Fruit fly (Drosophila melanogaster) whole organism, embryonic: ENCODE results near the gene Tlk.

ENCODE experiments used
- ATbp ChIP-seq: fragments of 200-800 bp; sonication (Bioruptor generic); optimal IDR thresholded peaks from 2 replicates; lab custom pipeline; 2017; ENCODE audit warnings: missing biosample characterization, mild to moderate bottlenecking, missing genetic modification characterization, missing genetic modification reagents
- Antp ChIP-seq: fragments of 200-800 bp; sonication (Bioruptor generic); optimal IDR thresholded peaks from 3 replicates; lab custom pipeline; 2016; ENCODE audit warnings: missing biosample characterization, missing genetic modification characterization
- Atf6 ChIP-seq: fragments of 200-800 bp; sonication (Bioruptor generic); IDR thresholded peaks from 2 replicates; pipeline ENCODE4 v1.3.6; 2022; ENCODE audit warnings: missing biosample characterization, missing genetic modification characterization
- Blimp-1 ChIP-seq: fragments of 200-800 bp; sonication (Bioruptor generic); optimal IDR thresholded peaks from 3 replicates; lab custom pipeline; 2018; ENCODE audit warnings: missing biosample characterization, missing genetic modification characterization, mild to moderate bottlenecking, moderate library complexity, missing genetic modification reagents
- CG10209 ChIP-seq: fragments of 200-800 bp; sonication (Bioruptor generic); optimal IDR thresholded peaks from 3 replicates; lab custom pipeline; 2017; ENCODE audit warnings: missing biosample characterization, mild to moderate bottlenecking, missing genetic modification characterization, missing genetic modification reagents
- CG11696 ChIP-seq: fragments of 200-800 bp; sonication (Bioruptor generic); IDR thresholded peaks from 2 replicates; pipeline ENCODE4 v1.3.6; 2022; ENCODE audit warnings: missing biosample characterization, missing genetic modification characterization
- CG15601 ChIP-seq: fragments of 200-800 bp; sonication (Bioruptor generic); optimal IDR thresholded peaks from 3 replicates; lab custom pipeline; 2019; ENCODE audit warnings: missing biosample characterization, mild to moderate bottlenecking, missing genetic modification characterization, moderate library complexity
- CG1602 ChIP-seq: fragments of 200-800 bp; sonication (Bioruptor generic); optimal IDR thresholded peaks from 3 replicates; lab custom pipeline; 2016; ENCODE audit warnings: missing biosample characterization, missing genetic modification characterization
- CG17802 ChIP-seq: fragments of 200-800 bp; sonication (Bioruptor generic); optimal IDR thresholded peaks from 2 replicates; lab custom pipeline; 2018; ENCODE audit warnings: missing biosample characterization, mild to moderate bottlenecking, missing genetic modification characterization, moderate library complexity
- CG18476 ChIP-seq: fragments of 200-800 bp; sonication (Bioruptor generic); optimal IDR thresholded peaks from 2 replicates; lab custom pipeline; 2016; ENCODE audit warnings: missing biosample characterization, mild to moderate bottlenecking, missing genetic modification characterization
- CG2120 ChIP-seq: fragments of 200-800 bp; sonication (Bioruptor generic); optimal IDR thresholded peaks from 3 replicates; lab custom pipeline; 2016; ENCODE audit warnings: missing biosample characterization, missing genetic modification characterization
- CG3065 ChIP-seq: fragments of 200-800 bp; sonication (Bioruptor generic); optimal IDR thresholded peaks from 2 replicates; lab custom pipeline; 2016; ENCODE audit warnings: missing biosample characterization, missing genetic modification characterization
- CG31224 ChIP-seq: fragments of 200-800 bp; sonication (Bioruptor generic); IDR thresholded peaks from 2 replicates; pipeline ENCODE4 v1.3.6; 2022; ENCODE audit warnings: missing biosample characterization, missing genetic modification characterization
- CG31441 ChIP-seq: fragments of 200-800 bp; sonication (Bioruptor generic); IDR thresholded peaks from 2 replicates; pipeline ENCODE4 v1.3.6; 2022; ENCODE audit warnings: missing biosample characterization, missing genetic modification characterization
- CG32532 ChIP-seq: fragments of 200-800 bp; sonication (Bioruptor generic); IDR thresholded peaks from 2 replicates; pipeline ENCODE4 v1.3.6; 2022; ENCODE audit warnings: missing biosample characterization, missing genetic modification characterization
- CG7271 ChIP-seq: fragments of 200-800 bp; sonication (Bioruptor generic); optimal IDR thresholded peaks from 2 replicates; lab custom pipeline; 2018; ENCODE audit warnings: missing biosample characterization, mild to moderate bottlenecking, missing genetic modification characterization, moderate library complexity
- CG7357 ChIP-seq: fragments of 200-800 bp; sonication (Bioruptor generic); IDR thresholded peaks from 3 replicates; pipeline ENCODE4 v1.3.6; 2022; ENCODE audit warnings: missing biosample characterization, missing genetic modification characterization
- CG7839 ChIP-seq: fragments of 200-800 bp; sonication (Bioruptor generic); optimal IDR thresholded peaks from 3 replicates; lab custom pipeline; 2018; ENCODE audit warnings: missing biosample characterization, mild to moderate bottlenecking, missing genetic modification characterization, moderate library complexity
- CG8281 ChIP-seq: fragments of 200-800 bp; sonication (Bioruptor generic); optimal IDR thresholded peaks from 2 replicates; lab custom pipeline; 2018; ENCODE audit warnings: missing biosample characterization, mild to moderate bottlenecking, missing genetic modification characterization, moderate library complexity
- CG8388 ChIP-seq: fragments of 200-800 bp; sonication (Bioruptor generic); optimal IDR thresholded peaks from 2 replicates; lab custom pipeline; 2019; ENCODE audit warnings: missing biosample characterization, mild to moderate bottlenecking, missing genetic modification characterization, moderate library complexity
- CG8924 ChIP-seq: fragments of 200-800 bp; optimal IDR thresholded peaks from 3 replicates; lab custom pipeline; 2019; ENCODE audit warnings: missing biosample characterization, mild to moderate bottlenecking, missing genetic modification characterization, moderate library complexity
- Dbx ChIP-seq: fragments of 200-800 bp; sonication (Bioruptor generic); IDR thresholded peaks from 3 replicates; pipeline ENCODE4 v1.3.6; 2022; ENCODE audit warnings: missing biosample characterization, missing genetic modification characterization
- Drgx ChIP-seq: fragments of 200-800 bp; sonication (Bioruptor generic); IDR thresholded peaks from 2 replicates; pipeline ENCODE4 v1.3.6; 2022; ENCODE audit warnings: missing biosample characterization, missing genetic modification characterization
- E2f1 ChIP-seq: fragments of 200-800 bp; sonication (Bioruptor generic); IDR thresholded peaks from 2 replicates; pipeline ENCODE4 v1.3.6; 2022; ENCODE audit warnings: missing biosample characterization, missing genetic modification characterization
- Lim3 ChIP-seq: fragments of 200-800 bp; sonication (Bioruptor generic); IDR thresholded peaks from 2 replicates; pipeline ENCODE4 v1.3.6; 2022; ENCODE audit warnings: missing biosample characterization, missing genetic modification characterization
- MBD-R2 ChIP-seq: fragments of 200-800 bp; sonication (Bioruptor generic); IDR thresholded peaks from 2 replicates; pipeline ENCODE4 v1.3.6; 2022; ENCODE audit warnings: missing biosample characterization, missing genetic modification characterization
- Myb ChIP-seq: fragments of 200-800 bp; sonication (Bioruptor generic); optimal IDR thresholded peaks from 2 replicates; lab custom pipeline; 2016; ENCODE audit warnings: missing biosample characterization, missing genetic modification characterization
- Opbp ChIP-seq: fragments of 200-800 bp; sonication (Bioruptor generic); IDR thresholded peaks from 3 replicates; pipeline ENCODE4 v1.3.6; 2022; ENCODE audit warnings: missing biosample characterization, missing genetic modification characterization; ENCODE audit not compliant: partially characterized antibody
- Ravus ChIP-seq: fragments of 200-800 bp; sonication (Bioruptor generic); IDR thresholded peaks from 2 replicates; pipeline ENCODE4 v1.3.6; 2022; ENCODE audit warnings: missing biosample characterization, missing genetic modification characterization
- ash1 ChIP-seq: fragments of 200-800 bp; sonication (Bioruptor generic); optimal IDR thresholded peaks from 2 replicates; lab custom pipeline; 2018; ENCODE audit warnings: missing biosample characterization, mild to moderate bottlenecking, missing genetic modification characterization
- bsh ChIP-seq, 2 experiments: fragments of 200-800 bp; sonication (Bioruptor generic); optimal IDR thresholded peaks; 2 replicates each; lab custom pipeline; 2017 to 2018; ENCODE audit warnings: mild to moderate bottlenecking in 2 of 2, missing biosample characterization in 2 of 2, missing genetic modification characterization in 2 of 2, moderate library complexity in 1 of 2
- chif ChIP-seq, 2 experiments: fragments of 200-800 bp; sonication (Bioruptor generic); optimal IDR thresholded peaks; 3 replicates each; lab custom pipeline; 2016; ENCODE audit warnings: missing biosample characterization in 2 of 2, missing genetic modification characterization in 2 of 2
- crc ChIP-seq: fragments of 200-800 bp; sonication (Bioruptor generic); optimal IDR thresholded peaks from 2 replicates; lab custom pipeline; 2016; ENCODE audit warnings: missing biosample characterization, missing genetic modification characterization
- dm ChIP-seq: fragments of 200-800 bp; sonication (Bioruptor generic); optimal IDR thresholded peaks from 3 replicates; lab custom pipeline; 2016; ENCODE audit warnings: missing biosample characterization, missing genetic modification characterization
- ftz-f1 ChIP-seq: fragments of 200-800 bp; sonication (Bioruptor generic); optimal IDR thresholded peaks from 2 replicates; lab custom pipeline; 2016; ENCODE audit warnings: missing biosample characterization, missing genetic modification characterization
- grau ChIP-seq: fragments of 200-800 bp; optimal IDR thresholded peaks from 3 replicates; lab custom pipeline; 2019; ENCODE audit warnings: missing biosample characterization, mild to moderate bottlenecking, missing genetic modification characterization, moderate library complexity
- hkb ChIP-seq, 2 experiments: fragments of 200-800 bp in 1 of 2; fragments of >200 bp in 1 of 2; sonication (Bioruptor generic) in 1 of 2; IDR thresholded peaks in 1 of 2; optimal IDR thresholded peaks in 1 of 2; 2 replicates each; pipeline versions ENCODE4 v1.3.6 to Lab custom; 2017 to 2022; ENCODE audit warnings: missing biosample characterization in 1 of 2, missing genetic modification characterization in 1 of 2
- pb ChIP-seq: fragments of 200-800 bp; sonication (Bioruptor generic); optimal IDR thresholded peaks from 3 replicates; lab custom pipeline; 2016; ENCODE audit warnings: missing biosample characterization, missing genetic modification characterization
- pfk ChIP-seq: fragments of 200-800 bp; sonication (Bioruptor generic); optimal IDR thresholded peaks from 2 replicates; lab custom pipeline; 2018; ENCODE audit warnings: missing biosample characterization, mild to moderate bottlenecking, missing genetic modification characterization, moderate library complexity
- pita ChIP-seq: fragments of 200-800 bp; sonication (Bioruptor generic); optimal IDR thresholded peaks from 2 replicates; lab custom pipeline; 2017; ENCODE audit warnings: missing biosample characterization, mild to moderate bottlenecking, missing genetic modification characterization
- psq ChIP-seq: fragments of 200-800 bp; sonication (Bioruptor generic); optimal IDR thresholded peaks from 2 replicates; lab custom pipeline; 2017; ENCODE audit warnings: missing biosample characterization, missing genetic modification characterization
- ranshi ChIP-seq: fragments of 200-800 bp; sonication (Bioruptor generic); IDR thresholded peaks from 2 replicates; pipeline ENCODE4 v1.3.6; 2022; ENCODE audit warnings: missing biosample characterization, missing genetic modification characterization
- rib ChIP-seq: fragments of 200-800 bp; sonication (Bioruptor generic); IDR thresholded peaks from 2 replicates; pipeline ENCODE4 v1.3.6; 2022; ENCODE audit warnings: missing biosample characterization, missing genetic modification characterization
- sens ChIP-seq: fragments of 200-800 bp; sonication (Bioruptor generic); peaks from one replicate; lab custom pipeline; 2016; ENCODE audit warnings: missing biosample characterization, missing genetic modification characterization
- sna ChIP-seq: fragments of 200-800 bp; sonication (Bioruptor generic); IDR thresholded peaks from 2 replicates; pipeline ENCODE4 v1.3.6; 2022; ENCODE audit warnings: missing biosample characterization, missing genetic modification characterization; ENCODE audit not compliant: partially characterized antibody
- sug ChIP-seq: fragments of 200-800 bp; optimal IDR thresholded peaks from 2 replicates; lab custom pipeline; 2019; ENCODE audit warnings: missing biosample characterization, mild to moderate bottlenecking, missing genetic modification characterization, moderate library complexity
- twi ChIP-seq: fragments of 200-800 bp; optimal IDR thresholded peaks from 2 replicates; lab custom pipeline; 2019; ENCODE audit warnings: missing biosample characterization, mild to moderate bottlenecking, missing genetic modification characterization, moderate library complexity
- tx ChIP-seq: fragments of 200-800 bp; sonication (Bioruptor generic); optimal IDR thresholded peaks from 2 replicates; lab custom pipeline; 2016; ENCODE audit warnings: missing biosample characterization, missing genetic modification characterization
- zen2 ChIP-seq: fragments of 200-800 bp; sonication (Bioruptor generic); IDR thresholded peaks from 3 replicates; pipeline ENCODE4 v1.3.6; 2022; ENCODE audit warnings: missing biosample characterization, missing genetic modification characterization; ENCODE audit not compliant: partially characterized antibody

The Tlk gene

DNA sequence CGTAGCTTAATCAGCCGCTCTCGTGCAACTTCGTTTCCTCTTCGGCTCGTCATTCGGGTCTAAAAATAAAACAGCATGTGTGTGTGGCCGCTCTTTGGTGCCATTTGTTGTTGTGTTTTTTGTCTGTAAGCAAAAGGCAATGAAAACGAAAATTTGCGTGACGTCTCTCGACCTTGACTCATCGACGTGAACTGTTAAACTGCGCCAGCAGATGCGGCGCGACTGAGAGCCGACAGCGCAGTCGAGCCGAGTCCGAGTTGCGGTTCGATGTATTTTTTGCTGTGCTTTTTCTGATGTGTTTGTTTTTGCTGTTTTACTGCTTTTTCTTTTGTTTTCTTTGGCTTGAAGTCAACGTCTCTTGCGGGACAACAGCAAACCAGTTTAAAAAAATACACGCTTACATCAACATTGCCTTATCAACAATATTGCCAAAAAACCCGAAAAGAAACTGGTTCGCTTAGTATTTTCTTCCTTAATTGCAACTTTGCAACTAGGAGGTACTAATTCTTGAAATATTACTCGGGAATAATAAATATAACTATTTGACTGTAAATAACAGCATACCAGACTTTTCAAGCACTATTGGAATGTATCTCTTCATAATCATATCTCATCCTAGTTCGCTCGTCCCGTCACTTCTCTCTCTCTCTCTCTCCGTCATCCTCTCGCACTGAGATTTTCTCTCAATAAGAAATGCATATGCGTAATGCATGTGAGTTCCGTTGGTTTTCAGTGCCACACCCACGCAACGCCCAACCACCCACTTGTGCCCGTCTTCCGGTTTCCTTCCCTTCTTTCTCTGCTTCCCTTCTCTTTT, 58.5 kb downstream of the Tlk start (continued):
- no peak for TF ChIP-seq CG11696
- TF ChIP-seq ftz-f1 (GFP tag; lab: Kevin White, UChicago), result peak; percentile 96
- TF ChIP-seq ATbp, result no peak
- peak; percentile 43 for TF ChIP-seq sug (tag; lab: Kevin White, UChicago)
- TF ChIP-seq Atf6 (GFP tag; lab: Robert Waterston, UW), result no peak
- TF ChIP-seq CG17802 (tag; lab: Kevin White, UChicago), result no peak
- no peak for TF ChIP-seq CG32532 (GFP tag; lab: Robert Waterston, UW)
- no peak for TF ChIP-seq CG7357
- TF ChIP-seq Drgx (GFP tag; lab: Robert Waterston, UW), result peak; percentile 67
- TF ChIP-seq CG8388 (GFP tag; lab: Kevin White, UChicago), result no peak
- no peak for TF ChIP-seq CG15601 (tag; lab: Kevin White, UChicago)
- TF ChIP-seq pfk (GFP tag; lab: Kevin White, UChicago), result no peak
- no peak for TF ChIP-seq pb
- TF ChIP-seq E2f1 (GFP tag; lab: Robert Waterston, UW), result no peak
- no peak for TF ChIP-seq CG10209 (GFP tag; lab: Kevin White, UChicago)
- no peak for TF ChIP-seq Opbp (GFP tag; lab: Robert Waterston, UW)
- no peak for TF ChIP-seq ash1 (GFP tag; lab: Kevin White, UChicago)
- no peak for TF ChIP-seq MBD-R2
- peak; percentile 27 for TF ChIP-seq psq (GFP tag; lab: Kevin White, UChicago)
- no peak for TF ChIP-seq CG8281 (tag; lab: Kevin White, UChicago)
- TF ChIP-seq sens (GFP tag; lab: Kevin White, UChicago), result peak; percentile 7
- no peak for TF ChIP-seq pita (GFP tag; lab: Kevin White, UChicago)
- TF ChIP-seq Lim3 (GFP tag; lab: Robert Waterston, UW), result no peak
- no peak for TF ChIP-seq Myb (GFP tag; lab: Kevin White, UChicago)
- TF ChIP-seq crc (GFP tag; lab: Kevin White, UChicago), result no peak
- TF ChIP-seq CG7271 (tag; lab: Kevin White, UChicago), result no peak
- TF ChIP-seq CG31441 (GFP tag; lab: Robert Waterston, UW), result no peak
- no peak for TF ChIP-seq tx
- peak; percentile 73 for TF ChIP-seq twi (tag; lab: Kevin White, UChicago)
- 0 out of 2 replicates have a peak, but pooled peaks have one; percentile 28 for TF ChIP-seq sna (GFP tag; lab: Robert Waterston, UW)
- no peak for TF ChIP-seq Antp (GFP tag; lab: Kevin White, UChicago)
- no peak for TF ChIP-seq Ravus
- no peak for TF ChIP-seq ranshi (GFP tag; lab: Robert Waterston, UW)
- no peak for TF ChIP-seq chif (GFP tag; optimal IDR thresholded peaks at IDR 0.05; lab: Kevin White, UChicago)
- no peak for TF ChIP-seq CG18476 (GFP tag; lab: Kevin White, UChicago)
- TF ChIP-seq CG31224 (GFP tag; lab: Robert Waterston, UW), result 0 out of 2 replicates have a peak, but pooled peaks have one; percentile 19
- peak; percentile 97 for TF ChIP-seq Blimp-1 (GFP tag; lab: Kevin White, UChicago)
- TF ChIP-seq CG3065, result no peak
- peak; percentile 41; the same call in 1 of the 3 replicates for TF ChIP-seq zen2
- TF ChIP-seq grau (tag; lab: Kevin White, UChicago), result no peak
- no peak for TF ChIP-seq CG2120 (GFP tag; lab: Kevin White, UChicago)
- TF ChIP-seq Dbx (GFP tag; lab: Robert Waterston, UW), result peak; percentile 10; the same call in 1 of the 3 replicates
- TF ChIP-seq hkb (optimal IDR thresholded peaks at IDR 0.05; lab: Kevin White, UChicago), result no peak
- no peak for TF ChIP-seq hkb (GFP tag; IDR thresholded peaks at IDR 0.05; lab: Robert Waterston, UW)
- peak in 1 of 2 experiments; percentile 59 for TF ChIP-seq bsh (GFP tag; optimal IDR thresholded peaks at IDR 0.05; lab: Kevin White, UChicago)
- TF ChIP-seq dm, result no peak
- TF ChIP-seq CG8924, result peak; percentile 59
- peak; percentile 90; the same call in 1 of the 2 replicates for TF ChIP-seq rib
- no peak for TF ChIP-seq CG7839 (tag; lab: Kevin White, UChicago)
- no peak for TF ChIP-seq CG1602 (GFP tag; lab: Kevin White, UChicago)
